Fruit fly (Drosophila melanogaster) whole organism, adult: ENCODE results near the gene Hph.

ENCODE experiments used
- CG14711 ChIP-seq: fragments of 200-800 bp; sonication (Bioruptor generic); optimal IDR thresholded peaks from 2 replicates; lab custom pipeline; 2018; ENCODE audit warnings: missing biosample characterization, mild to moderate bottlenecking, missing genetic modification characterization, moderate library complexity
- CG7101 ChIP-seq: fragments of 200-800 bp; sonication (Bioruptor generic); optimal IDR thresholded peaks from 2 replicates; lab custom pipeline; 2018; ENCODE audit warnings: missing biosample characterization, mild to moderate bottlenecking, missing genetic modification characterization, moderate library complexity
- Clk ChIP-seq: fragments of 200-800 bp; sonication (Bioruptor generic); optimal IDR thresholded peaks from 2 replicates; lab custom pipeline; 2017; ENCODE audit warnings: missing biosample characterization, missing genetic modification characterization
- bab1 ChIP-seq: fragments of 200-800 bp; sonication (Bioruptor generic); optimal IDR thresholded peaks from 3 replicates; lab custom pipeline; 2019; ENCODE audit warnings: missing biosample characterization, mild to moderate bottlenecking, missing genetic modification characterization, moderate library complexity
- cic ChIP-seq: fragments of 200-800 bp; sonication (Bioruptor generic); optimal IDR thresholded peaks from 2 replicates; lab custom pipeline; 2017; ENCODE audit warnings: missing biosample characterization, mild to moderate bottlenecking, missing genetic modification characterization, moderate library complexity
- cnc ChIP-seq, 2 experiments: fragments of >200 bp; optimal IDR thresholded peaks; 2 replicates each; lab custom pipeline; 2017
- kay ChIP-seq: fragments of 200-800 bp; sonication (Bioruptor generic); peaks from one replicate; lab custom pipeline; 2016; ENCODE audit warnings: missing biosample characterization, missing genetic modification characterization, borderline replicate concordance
- pad ChIP-seq: fragments of 200-800 bp; sonication (Bioruptor generic); optimal IDR thresholded peaks from 3 replicates; lab custom pipeline; 2017; ENCODE audit warnings: missing biosample characterization, missing genetic modification characterization, mild to moderate bottlenecking, moderate library complexity, missing genetic modification reagents

- TF ChIP-seq Clk (GFP tag; lab: Kevin White, UChicago) (no peak), CG7101 (tag; lab: Kevin White, UChicago) (no peak), kay (GFP tag; lab: Kevin White, UChicago) (peak; percentile 93), pad (GFP tag; lab: Kevin White, UChicago) (no peak), bab1 (GFP tag; lab: Kevin White, UChicago) (no peak), cnc (optimal IDR thresholded peaks at IDR 0.05; lab: Kevin White, UChicago) (no peak), CG14711 (tag; lab: Kevin White, UChicago) (no peak), cic (GFP tag; lab: Kevin White, UChicago) (no peak)
Observed at dm6 chr3R:5249308-5249707, 7.5 kb upstream of the Hph start.
